Worm (Caenorhabditis elegans): ENCODE measurements around the gene C49A9.10.

ce11 chrIV:6237508-6238227, 31.5 kb upstream of the C49A9.10 start, which contains the start of the genes F58F9.6 and F58F9.8:
- TF ChIP-seq dao-5 (tag; optimal IDR thresholded peaks at IDR 0.05) (no peak), him-1 (tag; optimal IDR thresholded peaks at IDR 0.05) (no peak)

Data from whole organism, L4/young adult.